Fruit fly (Drosophila melanogaster) whole organism: ENCODE measurements around the gene CG13842.

Source experiments
- pan ChIP-seq: fragments of >200 bp; optimal IDR thresholded peaks from 2 replicates; lab custom pipeline; 2017
- psq ChIP-seq: fragments of >200 bp; optimal IDR thresholded peaks from 2 replicates; lab custom pipeline; 2017
- usp ChIP-seq: fragments of >200 bp; optimal IDR thresholded peaks from 2 replicates; lab custom pipeline; 2017; ENCODE audit warnings: missing biosample characterization, missing genetic modification characterization, mixed read lengths

DNA sequence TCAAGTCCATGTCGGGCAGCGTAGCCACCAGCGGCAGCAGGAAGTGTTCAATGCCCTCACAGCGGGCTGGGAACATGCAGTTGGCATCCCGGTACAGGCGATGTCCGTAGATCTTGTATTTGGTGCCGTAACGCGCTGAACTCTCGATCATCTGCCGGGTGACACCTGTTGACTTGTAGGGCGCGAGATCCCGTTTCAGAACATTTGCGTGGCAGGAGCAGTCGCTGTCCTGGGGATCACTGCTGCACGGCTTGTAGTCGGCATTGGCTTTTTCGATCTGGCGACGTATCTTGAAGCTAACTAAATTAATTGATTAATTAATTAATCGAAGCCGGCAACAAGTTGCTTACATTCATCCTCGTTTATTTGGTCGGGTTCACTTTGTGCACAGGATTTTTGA is 43.0 kb upstream of the CG13842 start:
- TF ChIP-seq pan (no peak), usp (GFP tag; lab: Kevin White, UChicago) (no peak), psq (lab: Kevin White, UChicago) (no peak)
